Fruit fly (Drosophila melanogaster): ENCODE data around the gene CG33640.
A peak's percentile ranks its signal among the peaks of the same experiment; 100 is the strongest.

CG33640 gene

dm6 chr2L:13549973-13550458 is 22.4 kb downstream of the CG33640 start, which contains the start of gene kuz (continued):
- TF ChIP-seq Hr78 (GFP tag; optimal IDR thresholded peaks at IDR 0.05) = no peak

dm6 chr2L:13550488-13551033 is 22.9 kb downstream of the CG33640 start:
- TF ChIP-seq Vsx2 (GFP tag; optimal IDR thresholded peaks at IDR 0.05; ENCODE audit: partially characterized antibody) (peak; percentile 60), Jra (GFP tag; optimal IDR thresholded peaks at IDR 0.05) (no peak), Rel (GFP tag; optimal IDR thresholded peaks at IDR 0.05) (no peak), Rel (tag; optimal IDR thresholded peaks at IDR 0.05) (no peak), ey (GFP tag; optimal IDR thresholded peaks at IDR 0.05) (no peak), Dif (GFP tag; optimal IDR thresholded peaks at IDR 0.05; ENCODE audit: partially characterized antibody) (peak; percentile 87), psq (GFP tag; optimal IDR thresholded peaks at IDR 0.05) (peak; percentile 69), Hnf4 (GFP tag; optimal IDR thresholded peaks at IDR 0.05) (peak; percentile 39), dl (GFP tag; optimal IDR thresholded peaks at IDR 0.05; ENCODE audit: insufficient read depth in 1 of 2, partially characterized antibody in 2 of 2) (peak; percentile 39 to 78)

- peak; percentile 58 for TF ChIP-seq psq (GFP tag; optimal IDR thresholded peaks at IDR 0.05)
- TF ChIP-seq woc (GFP tag; optimal IDR thresholded peaks at IDR 0.05) = no peak
- no peak for TF ChIP-seq brk (GFP tag; optimal IDR thresholded peaks at IDR 0.05)
- peak; percentile 97 for TF ChIP-seq Vsx2 (GFP tag; optimal IDR thresholded peaks at IDR 0.05; ENCODE audit: partially characterized antibody)
Observed at dm6 chr2L:13552686-13553085, 25.0 kb downstream of the CG33640 start.

dm6 chr2L:13554547-13555159 is 27.0 kb downstream of the CG33640 start:
- TF ChIP-seq Sp1 (GFP tag; optimal IDR thresholded peaks at IDR 0.05) (no peak), Vsx2 (GFP tag; optimal IDR thresholded peaks at IDR 0.05; ENCODE audit: partially characterized antibody) (peak; percentile 10), psq (GFP tag; optimal IDR thresholded peaks at IDR 0.05) (peak; percentile 90)

dm6 chr2L:13555397-13555796 is 27.8 kb downstream of the CG33640 start:
- TF ChIP-seq Hnf4 (GFP tag; optimal IDR thresholded peaks at IDR 0.05) (no peak), foxo (GFP tag; optimal IDR thresholded peaks at IDR 0.05) (no peak), GATAd (GFP tag; optimal IDR thresholded peaks at IDR 0.05) (no peak), br (GFP tag; optimal IDR thresholded peaks at IDR 0.05) (no peak), ey (GFP tag; optimal IDR thresholded peaks at IDR 0.05) (no peak), Jra (GFP tag; optimal IDR thresholded peaks at IDR 0.05) (no peak), Vsx2 (GFP tag; optimal IDR thresholded peaks at IDR 0.05; ENCODE audit: partially characterized antibody) (no peak), usp (GFP tag; optimal IDR thresholded peaks at IDR 0.05) (no peak), Abd-B (GFP tag; optimal IDR thresholded peaks at IDR 0.05) (no peak), brk (GFP tag; optimal IDR thresholded peaks at IDR 0.05) (no peak), Dif (GFP tag; optimal IDR thresholded peaks at IDR 0.05; ENCODE audit: partially characterized antibody) (no peak), Rel (GFP tag; optimal IDR thresholded peaks at IDR 0.05) (no peak), Rel (tag; optimal IDR thresholded peaks at IDR 0.05) (no peak), h (GFP tag; optimal IDR thresholded peaks at IDR 0.05) (no peak), jim (GFP tag; optimal IDR thresholded peaks at IDR 0.05) (no peak), fru (GFP tag; optimal IDR thresholded peaks at IDR 0.05) (no peak)

dm6 chr2L:13568938-13569337 is 41.3 kb downstream of the CG33640 start:
- TF ChIP-seq lola (GFP tag; optimal IDR thresholded peaks at IDR 0.05) (no peak), fru (GFP tag; optimal IDR thresholded peaks at IDR 0.05) (no peak), br (GFP tag; optimal IDR thresholded peaks at IDR 0.05) (no peak), ey (GFP tag; optimal IDR thresholded peaks at IDR 0.05) (no peak)

- no peak for TF ChIP-seq Myc (optimal IDR thresholded peaks at IDR 0.05)
- TF ChIP-seq CrebA (GFP tag; optimal IDR thresholded peaks at IDR 0.05; ENCODE audit: borderline replicate concordance) = no peak
- TF ChIP-seq Abd-B (GFP tag; optimal IDR thresholded peaks at IDR 0.05) = no peak
- TF ChIP-seq psq (GFP tag; optimal IDR thresholded peaks at IDR 0.05) = no peak
- TF ChIP-seq Jra (GFP tag; optimal IDR thresholded peaks at IDR 0.05) = no peak
- no peak for TF ChIP-seq CG9705 (GFP tag; optimal IDR thresholded peaks at IDR 0.05)
- no peak for TF ChIP-seq tai (GFP tag; optimal IDR thresholded peaks at IDR 0.05)
- TF ChIP-seq lola (GFP tag; optimal IDR thresholded peaks at IDR 0.05) = no peak
- no peak for TF ChIP-seq sv (GFP tag; optimal IDR thresholded peaks at IDR 0.05)
Observed at dm6 chr2L:13570016-13570415, 42.4 kb downstream of the CG33640 start.

Data from whole organism, wandering third instar larva.